Worm (Caenorhabditis elegans) whole organism, L2 larva: ENCODE data around the gene klp-3.

ENCODE experiments used
- R02D3.7 ChIP-seq: fragments of 150-350 bp; optimal IDR thresholded peaks from 2 replicates; lab custom pipeline; 2014; ENCODE audit warnings: missing biosample characterization, missing genetic modification characterization
- blmp-1 ChIP-seq: sonication (generic microtip); optimal IDR thresholded peaks from 2 replicates; lab custom pipeline; 2017; ENCODE audit warnings: missing genetic modification characterization, mild to moderate bottlenecking, missing compliant biosample characterization, antibody characterized with exemption, moderate library complexity; ENCODE audit not compliant: insufficient read depth
- ceh-16 ChIP-seq: fragments of 150-350 bp; optimal IDR thresholded peaks from 2 replicates; lab custom pipeline; 2014; ENCODE audit warnings: missing biosample characterization, missing genetic modification characterization
- crh-2 ChIP-seq: sonication (generic microtip); optimal IDR thresholded peaks from 2 replicates; lab custom pipeline; 2017; ENCODE audit warnings: missing biosample characterization, missing genetic modification characterization
- elt-1 ChIP-seq: fragments of 150-350 bp; optimal IDR thresholded peaks from 2 replicates; lab custom pipeline; 2014; ENCODE audit warnings: missing biosample characterization, missing genetic modification characterization
- lin-13 ChIP-seq: fragments of 150-350 bp; optimal IDR thresholded peaks from 2 replicates; lab custom pipeline; 2014; ENCODE audit warnings: missing biosample characterization, missing genetic modification reagents, missing genetic modification characterization
- lin-39 ChIP-seq: fragments of 150-350 bp; optimal IDR thresholded peaks from 2 replicates; lab custom pipeline; 2014; ENCODE audit warnings: missing biosample characterization, missing genetic modification reagents, missing genetic modification characterization
- nhr-11 ChIP-seq: fragments of 150-350 bp; optimal IDR thresholded peaks from 2 replicates; lab custom pipeline; 2014; ENCODE audit warnings: missing biosample characterization, missing genetic modification characterization
- nhr-23 ChIP-seq: fragments of 150-350 bp; optimal IDR thresholded peaks from 2 replicates; lab custom pipeline; 2014; ENCODE audit warnings: missing biosample characterization, missing genetic modification reagents, missing genetic modification characterization
- peb-1 ChIP-seq: fragments of 150-350 bp; optimal IDR thresholded peaks from 2 replicates; lab custom pipeline; 2014; ENCODE audit warnings: missing biosample characterization, missing genetic modification characterization
- skn-1 ChIP-seq: sonication (generic microtip); optimal IDR thresholded peaks from 2 replicates; lab custom pipeline; 2017; ENCODE audit warnings: missing biosample characterization, missing genetic modification characterization
- unc-62 ChIP-seq: fragments of 150-350 bp; optimal IDR thresholded peaks from 2 replicates; lab custom pipeline; 2014; ENCODE audit warnings: missing biosample characterization, missing genetic modification reagents, missing genetic modification characterization
- zag-1 ChIP-seq: fragments of 150-350 bp; optimal IDR thresholded peaks from 2 replicates; lab custom pipeline; 2014; ENCODE audit warnings: missing biosample characterization, missing genetic modification characterization
- ztf-1 ChIP-seq: fragments of 200-800 bp; sonication (Bioruptor generic); conservative IDR thresholded peaks from 2 replicates; pipeline ENCODE4 v1.3.6; 2022; ENCODE audit warnings: missing genetic modification characterization, missing compliant biosample characterization

DNA sequence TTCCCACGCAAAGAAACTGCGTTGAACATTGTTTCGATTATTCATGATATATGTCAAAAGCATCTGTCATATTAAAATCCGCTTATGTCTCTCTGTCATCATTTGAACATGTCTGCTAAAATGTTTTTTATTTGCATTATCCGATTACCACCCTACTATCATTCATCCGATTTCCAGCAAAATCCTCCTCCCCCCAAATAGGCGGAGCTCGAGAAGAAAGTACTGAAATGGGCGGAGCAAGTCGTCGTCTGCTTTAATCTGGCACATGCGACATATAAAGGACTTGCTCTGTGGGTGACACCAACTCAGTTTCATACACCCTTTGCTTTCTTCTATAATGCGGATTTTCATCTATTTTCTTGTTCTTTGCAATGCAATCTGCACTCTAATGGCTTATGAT lies 10.1 kb upstream of the klp-3 start, which contains the start of gene T09A5.14:
- TF ChIP-seq lin-13 (GFP tag; lab: Kevin White, UChicago) (no peak), ceh-16 (tag; lab: Kevin White, UChicago) (no peak), elt-1 (no peak), crh-2 (tag; lab: Kevin White, UChicago) (no peak), skn-1 (tag; lab: Kevin White, UChicago) (no peak), unc-62 (no peak), zag-1 (tag; lab: Kevin White, UChicago) (no peak), nhr-11 (tag; lab: Kevin White, UChicago) (no peak), lin-39 (tag; lab: Kevin White, UChicago) (no peak), blmp-1 (tag; lab: Kevin White, UChicago) (no peak), R02D3.7 (tag; lab: Kevin White, UChicago) (no peak), peb-1 (no peak), ztf-1 (GFP tag; lab: Robert Waterston, UW) (no peak), nhr-23 (no peak)
